Worm (Caenorhabditis elegans): ENCODE measurements around the gene sec-10.

- TF ChIP-seq him-1 (tag; optimal IDR thresholded peaks at IDR 0.05) (no peak), W03F9.2 (tag; optimal IDR thresholded peaks at IDR 0.05) (no peak), dao-5 (tag; optimal IDR thresholded peaks at IDR 0.05) (no peak)
Observed at ce11 chrIV:7808583-7808982, 26.3 kb upstream of the sec-10 start, which contains the start of gene C33H5.1.

Measured in whole organism, L4/young adult.